Fruit fly (Drosophila melanogaster): Measurements from ENCODE around the gene chrb.

DNA sequence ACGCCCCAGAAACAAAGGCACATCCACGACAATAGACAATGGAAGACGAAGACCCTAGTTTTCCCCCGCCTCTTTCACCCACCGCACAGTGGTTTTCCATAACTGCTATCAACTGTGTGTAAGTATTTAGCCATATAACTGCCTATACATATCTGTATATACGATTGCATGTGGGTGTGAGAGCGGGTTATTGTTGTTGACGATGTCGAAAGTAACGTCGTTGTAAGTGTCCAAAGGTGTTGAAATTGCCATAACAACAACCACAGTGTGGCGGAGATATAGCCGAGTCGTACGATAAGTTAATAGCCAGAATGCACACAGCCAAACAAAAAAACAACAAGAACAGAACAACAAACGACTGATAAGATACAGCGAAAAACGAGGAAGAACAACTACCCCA is 44.0 kb downstream of the chrb start:
- TF ChIP-seq Hr4 (GFP tag; optimal IDR thresholded peaks at IDR 0.05), result no peak
- no peak for TF ChIP-seq CG11902 (GFP tag; optimal IDR thresholded peaks at IDR 0.05)
- TF ChIP-seq acj6 (GFP tag; optimal IDR thresholded peaks at IDR 0.05), result no peak
- no peak for TF ChIP-seq Sox102F (GFP tag; optimal IDR thresholded peaks at IDR 0.05)
- no peak for TF ChIP-seq CG4318 (GFP tag; optimal IDR thresholded peaks at IDR 0.05)
- no peak for TF ChIP-seq vri (GFP tag; optimal IDR thresholded peaks at IDR 0.05)
- no peak for TF ChIP-seq CG6808 (GFP tag; optimal IDR thresholded peaks at IDR 0.05)
- TF ChIP-seq Lpt (GFP tag; optimal IDR thresholded peaks at IDR 0.05), result no peak
